Fruit fly (Drosophila melanogaster) whole organism, prepupa: ENCODE data around the gene CG10958.
A peak's percentile ranks its signal among the peaks of the same experiment; 100 is the strongest.

Source experiments
- Blimp-1 ChIP-seq: fragments of 200-800 bp; sonication (Bioruptor generic); optimal IDR thresholded peaks from 3 replicates; lab custom pipeline; 2017; ENCODE audit warnings: missing biosample characterization, missing genetic modification characterization, mild to moderate bottlenecking, moderate library complexity, missing genetic modification reagents
- CG10631 ChIP-seq: fragments of 200-800 bp; sonication (Bioruptor generic); optimal IDR thresholded peaks from 2 replicates; lab custom pipeline; 2016; ENCODE audit warnings: missing biosample characterization, missing genetic modification characterization
- CG11294 ChIP-seq: fragments of 200-800 bp; sonication (Bioruptor generic); IDR thresholded peaks from 2 replicates; pipeline ENCODE4 v1.3.6; 2022; ENCODE audit warnings: missing biosample characterization, missing genetic modification characterization
- CG11902 ChIP-seq: fragments of 200-800 bp; sonication (Bioruptor generic); optimal IDR thresholded peaks from 3 replicates; lab custom pipeline; 2016; ENCODE audit warnings: missing biosample characterization, missing genetic modification characterization
- CG15336 ChIP-seq: fragments of 200-800 bp; sonication (Bioruptor generic); IDR thresholded peaks from 2 replicates; pipeline ENCODE4 v1.3.6; 2022; ENCODE audit warnings: missing biosample characterization, missing genetic modification characterization
- CG1621 ChIP-seq: fragments of 200-800 bp; sonication (Bioruptor generic); optimal IDR thresholded peaks from 3 replicates; lab custom pipeline; 2018; ENCODE audit warnings: missing biosample characterization, mild to moderate bottlenecking, missing genetic modification characterization
- CG3032 ChIP-seq: fragments of 200-800 bp; optimal IDR thresholded peaks from 2 replicates; lab custom pipeline; 2019; ENCODE audit warnings: missing biosample characterization, mild to moderate bottlenecking, missing genetic modification characterization, moderate library complexity
- CG31627 ChIP-seq: fragments of 200-800 bp; sonication (Bioruptor generic); optimal IDR thresholded peaks from 3 replicates; lab custom pipeline; 2016; ENCODE audit warnings: missing biosample characterization, missing genetic modification characterization
- CG32006 ChIP-seq: fragments of 200-800 bp; sonication (Bioruptor generic); optimal IDR thresholded peaks from 3 replicates; lab custom pipeline; 2017; ENCODE audit warnings: missing biosample characterization, mild to moderate bottlenecking, missing genetic modification characterization
- CG34406 ChIP-seq: fragments of 200-800 bp; sonication (Bioruptor generic); optimal IDR thresholded peaks from 3 replicates; lab custom pipeline; 2016; ENCODE audit warnings: missing biosample characterization, missing genetic modification characterization
- CG6163 ChIP-seq: fragments of 200-800 bp; sonication (Bioruptor generic); IDR thresholded peaks from 3 replicates; pipeline ENCODE4 v1.3.6; 2022; ENCODE audit warnings: missing biosample characterization, missing genetic modification characterization
- CG6792 ChIP-seq: fragments of 200-800 bp; sonication (Bioruptor generic); optimal IDR thresholded peaks from 3 replicates; lab custom pipeline; 2016; ENCODE audit warnings: missing biosample characterization, missing genetic modification characterization
- CG6854 ChIP-seq: fragments of 200-800 bp; sonication (Bioruptor generic); optimal IDR thresholded peaks from 2 replicates; lab custom pipeline; 2017; ENCODE audit warnings: missing biosample characterization, mild to moderate bottlenecking, missing genetic modification characterization
- CG8119 ChIP-seq: fragments of 200-800 bp; sonication (Bioruptor generic); IDR thresholded peaks from 3 replicates; pipeline ENCODE4 v1.3.6; 2022; ENCODE audit warnings: missing biosample characterization, missing genetic modification characterization
- CG8319 ChIP-seq: fragments of 200-800 bp; sonication (Bioruptor generic); optimal IDR thresholded peaks from 3 replicates; lab custom pipeline; 2016; ENCODE audit warnings: missing biosample characterization, missing genetic modification characterization
- CG9139 ChIP-seq: fragments of 200-800 bp; sonication (Bioruptor generic); optimal IDR thresholded peaks from 3 replicates; lab custom pipeline; 2017; ENCODE audit warnings: missing biosample characterization, mild to moderate bottlenecking, missing genetic modification characterization
- Eip75B ChIP-seq: fragments of 200-800 bp; sonication (Bioruptor generic); optimal IDR thresholded peaks from 3 replicates; lab custom pipeline; 2016; ENCODE audit warnings: missing biosample characterization, missing genetic modification characterization
- Eip78C ChIP-seq: fragments of 200-800 bp; sonication (Bioruptor generic); peaks from one replicate; lab custom pipeline; 2016; ENCODE audit warnings: missing biosample characterization, missing genetic modification characterization
- Eip93F ChIP-seq: fragments of 200-800 bp; sonication (Bioruptor generic); optimal IDR thresholded peaks from 2 replicates; lab custom pipeline; 2016; ENCODE audit warnings: missing biosample characterization, mild to moderate bottlenecking, missing genetic modification characterization
- Ets21C ChIP-seq: fragments of 200-800 bp; sonication (Bioruptor generic); optimal IDR thresholded peaks from 3 replicates; lab custom pipeline; 2016; ENCODE audit warnings: missing biosample characterization, missing genetic modification characterization
- Ets96B ChIP-seq: fragments of 200-800 bp; optimal IDR thresholded peaks from 2 replicates; lab custom pipeline; 2019; ENCODE audit warnings: missing biosample characterization, mild to moderate bottlenecking, missing genetic modification characterization, moderate library complexity
- Gug ChIP-seq: fragments of 200-800 bp; sonication (Bioruptor generic); IDR thresholded peaks from 2 replicates; pipeline ENCODE4 v1.3.6; 2022; ENCODE audit warnings: missing biosample characterization, missing genetic modification characterization
- Hr39 ChIP-seq: fragments of 200-800 bp; sonication (Bioruptor generic); optimal IDR thresholded peaks from 2 replicates; lab custom pipeline; 2016; ENCODE audit warnings: missing biosample characterization, missing genetic modification characterization
- Lpt ChIP-seq: fragments of 200-800 bp; sonication (Bioruptor generic); optimal IDR thresholded peaks from 3 replicates; lab custom pipeline; 2016; ENCODE audit warnings: missing biosample characterization, missing genetic modification characterization
- Met ChIP-seq: fragments of 200-800 bp; sonication (Bioruptor generic); optimal IDR thresholded peaks from 3 replicates; lab custom pipeline; 2016; ENCODE audit warnings: missing biosample characterization, missing genetic modification characterization
- OdsH ChIP-seq: fragments of 200-800 bp; sonication (Bioruptor generic); optimal IDR thresholded peaks from 3 replicates; lab custom pipeline; 2016; ENCODE audit warnings: missing biosample characterization, missing genetic modification characterization
- Sox14 ChIP-seq: fragments of 200-800 bp; sonication (Bioruptor generic); optimal IDR thresholded peaks from 3 replicates; lab custom pipeline; 2016; ENCODE audit warnings: missing biosample characterization, missing genetic modification characterization
- Sox15 ChIP-seq: fragments of 200-800 bp; sonication (Bioruptor generic); optimal IDR thresholded peaks from 3 replicates; lab custom pipeline; 2016; ENCODE audit warnings: missing biosample characterization, missing genetic modification characterization
- achi ChIP-seq: fragments of 200-800 bp; sonication (Bioruptor generic); optimal IDR thresholded peaks from 3 replicates; lab custom pipeline; 2016; ENCODE audit warnings: missing biosample characterization, missing genetic modification characterization
- acj6 ChIP-seq: fragments of 200-800 bp; sonication (Bioruptor generic); optimal IDR thresholded peaks from 3 replicates; lab custom pipeline; 2016; ENCODE audit warnings: missing biosample characterization, missing genetic modification characterization
- cyc ChIP-seq: fragments of 200-800 bp; sonication (Bioruptor generic); optimal IDR thresholded peaks from 3 replicates; lab custom pipeline; 2016; ENCODE audit warnings: missing biosample characterization, missing genetic modification characterization
- dac ChIP-seq: fragments of 200-800 bp; sonication (Bioruptor generic); optimal IDR thresholded peaks from 2 replicates; lab custom pipeline; 2017; ENCODE audit warnings: missing biosample characterization, mild to moderate bottlenecking, missing genetic modification characterization
- dsx ChIP-seq: fragments of 200-800 bp; optimal IDR thresholded peaks from 3 replicates; lab custom pipeline; 2019; ENCODE audit warnings: missing biosample characterization, mild to moderate bottlenecking, missing genetic modification characterization, moderate library complexity; ENCODE audit not compliant: poor library complexity, severe bottlenecking
- eg ChIP-seq: fragments of 200-800 bp; sonication (Bioruptor generic); IDR thresholded peaks from 3 replicates; pipeline ENCODE4 v1.3.6; 2022; ENCODE audit warnings: missing biosample characterization, missing genetic modification characterization
- esn ChIP-seq: fragments of 200-800 bp; sonication (Bioruptor generic); optimal IDR thresholded peaks from 2 replicates; lab custom pipeline; 2016; ENCODE audit warnings: missing biosample characterization, mild to moderate bottlenecking, missing genetic modification characterization, moderate library complexity
- fd59A ChIP-seq: fragments of 200-800 bp; sonication (Bioruptor generic); optimal IDR thresholded peaks from 2 replicates; lab custom pipeline; 2017; ENCODE audit warnings: missing biosample characterization, mild to moderate bottlenecking, missing genetic modification characterization, missing genetic modification reagents
- fd85E ChIP-seq: fragments of 200-800 bp; sonication (Bioruptor generic); optimal IDR thresholded peaks from 3 replicates; lab custom pipeline; 2016; ENCODE audit warnings: missing biosample characterization, missing genetic modification characterization
- fkh ChIP-seq: fragments of 200-800 bp; sonication (Bioruptor generic); optimal IDR thresholded peaks from 3 replicates; lab custom pipeline; 2017; ENCODE audit warnings: missing biosample characterization, mild to moderate bottlenecking, missing genetic modification characterization, moderate library complexity
- lz ChIP-seq: fragments of 200-800 bp; sonication (Bioruptor generic); optimal IDR thresholded peaks from 3 replicates; lab custom pipeline; 2016; ENCODE audit warnings: missing biosample characterization, missing genetic modification characterization
- pdm3 ChIP-seq: fragments of 200-800 bp; sonication (Bioruptor generic); optimal IDR thresholded peaks from 3 replicates; lab custom pipeline; 2016; ENCODE audit warnings: missing biosample characterization, missing genetic modification characterization
- salr ChIP-seq, 2 experiments: fragments of 200-800 bp; sonication (Bioruptor generic); optimal IDR thresholded peaks; 3 replicates each; lab custom pipeline; 2016 to 2018; ENCODE audit warnings: missing biosample characterization in 2 of 2, missing genetic modification characterization in 2 of 2, mild to moderate bottlenecking in 1 of 2
- spab ChIP-seq: fragments of 200-800 bp; sonication (Bioruptor generic); optimal IDR thresholded peaks from 2 replicates; lab custom pipeline; 2017; ENCODE audit warnings: missing biosample characterization, mild to moderate bottlenecking, missing genetic modification characterization, missing genetic modification reagents
- ss ChIP-seq, 2 experiments: fragments of 200-800 bp; sonication (Bioruptor generic); optimal IDR thresholded peaks; 2 replicates in 1 of 2; 3 replicates in 1 of 2; lab custom pipeline; 2017 to 2018; ENCODE audit warnings: mild to moderate bottlenecking in 2 of 2, missing biosample characterization in 2 of 2, missing genetic modification characterization in 2 of 2, moderate library complexity in 1 of 2
- topi ChIP-seq: fragments of 200-800 bp; sonication (Bioruptor generic); optimal IDR thresholded peaks from 3 replicates; lab custom pipeline; 2016; ENCODE audit warnings: missing biosample characterization, missing genetic modification characterization

Gene CG10958

dm6 chrX:8148556-8148955 lies 16.5 kb downstream of the CG10958 start, which contains the start of gene CG10959:
TSS of gene CG10959 (plus strand) at chrX:8148783.
- no peak for TF ChIP-seq acj6
- TF ChIP-seq Ets96B (tag; lab: Kevin White, UChicago) = no peak
- TF ChIP-seq fkh = no peak
- no peak for TF ChIP-seq topi (GFP tag; lab: Kevin White, UChicago)
- TF ChIP-seq Eip78C (GFP tag; lab: Kevin White, UChicago) = peak; percentile 32
- no peak for TF ChIP-seq salr (GFP tag; optimal IDR thresholded peaks at IDR 0.05; lab: Kevin White, UChicago)
- TF ChIP-seq Eip75B (GFP tag; lab: Kevin White, UChicago) = no peak

dm6 chrX:8152077-8152476 lies 20.0 kb downstream of the CG10958 start, which contains the start of gene Gbeta5:
TSS of gene Gbeta5 (minus strand) at chrX:8152275.
- TF ChIP-seq achi (no peak), dsx (GFP tag; lab: Kevin White, UChicago) (no peak), Blimp-1 (no peak), fkh (no peak), Sox15 (no peak), CG34406 (GFP tag; lab: Kevin White, UChicago) (no peak)

dm6 chrX:8152718-8153117 lies 20.6 kb downstream of the CG10958 start, which contains the start of gene CG18262:
TSS of gene CG18262 (plus strand) at chrX:8152948.
- TF ChIP-seq Eip78C (GFP tag; lab: Kevin White, UChicago) (peak; percentile 70), CG15336 (peak; percentile 28; the same call in 1 of the 2 replicates), Met (GFP tag; lab: Kevin White, UChicago) (no peak), esn (GFP tag; lab: Kevin White, UChicago) (peak; percentile 19)
- TF ChIP-seq, all 60 proteins: peak for 3

dm6 chrX:8157294-8157693 lies 25.2 kb downstream of the CG10958 start, which contains the start of the genes Traf6 and GIIIspla2:
TSS of gene Traf6 (minus strand) at chrX:8157386.
TSS of gene GIIIspla2 (plus strand) at chrX:8157628.
- TF ChIP-seq Lpt (GFP tag; lab: Kevin White, UChicago) = peak; percentile 12
- TF ChIP-seq CG11902 (GFP tag; lab: Kevin White, UChicago) = peak; percentile 54
- TF ChIP-seq fkh = no peak
- peak; percentile 29 for TF ChIP-seq CG6854
- TF ChIP-seq Gug (GFP tag; lab: Robert Waterston, UW) = peak; percentile 75
- TF ChIP-seq fd59A (GFP tag; lab: Kevin White, UChicago) = peak; percentile 64
- no peak for TF ChIP-seq fd85E (GFP tag; lab: Kevin White, UChicago)
- peak; percentile 80 for TF ChIP-seq CG3032 (tag; lab: Kevin White, UChicago)
- TF ChIP-seq achi = peak; percentile 69
- TF ChIP-seq Sox14 (GFP tag; lab: Kevin White, UChicago) = peak; percentile 87
- TF ChIP-seq OdsH (GFP tag; lab: Kevin White, UChicago) = no peak
- TF ChIP-seq cyc (GFP tag; lab: Kevin White, UChicago) = peak; percentile 66
- TF ChIP-seq CG6792 = peak; percentile 42
- TF ChIP-seq Sox15 = peak; percentile 39
- TF ChIP-seq Eip75B (GFP tag; lab: Kevin White, UChicago) = peak; percentile 79
- TF ChIP-seq CG8119 = peak; percentile 63
- no peak for TF ChIP-seq Eip93F (GFP tag; lab: Kevin White, UChicago)
- TF ChIP-seq CG10631 (GFP tag; lab: Kevin White, UChicago) = peak; percentile 81
- peak; percentile 80 for TF ChIP-seq CG15336
- peak; percentile 80 for TF ChIP-seq CG31627 (GFP tag; lab: Kevin White, UChicago)
- peak; percentile 75 for TF ChIP-seq Hr39 (GFP tag; lab: Kevin White, UChicago)
- TF ChIP-seq lz = peak; percentile 85
- TF ChIP-seq Eip78C (GFP tag; lab: Kevin White, UChicago) = peak; percentile 83
- TF ChIP-seq dac (GFP tag; lab: Kevin White, UChicago) = peak; percentile 74
- peak; percentile 78 for TF ChIP-seq Met (GFP tag; lab: Kevin White, UChicago)
- no peak for TF ChIP-seq ss (GFP tag; optimal IDR thresholded peaks at IDR 0.05; lab: Kevin White, UChicago)
- TF ChIP-seq CG8319 = peak; percentile 33
- TF ChIP-seq pdm3 (GFP tag; lab: Kevin White, UChicago) = peak; percentile 80
- TF ChIP-seq CG34406 (GFP tag; lab: Kevin White, UChicago) = no peak
- TF ChIP-seq CG32006 (GFP tag; lab: Kevin White, UChicago) = no peak
- no peak for TF ChIP-seq spab (GFP tag; lab: Kevin White, UChicago)
- TF ChIP-seq eg (GFP tag; lab: Robert Waterston, UW) = peak; percentile 83
- TF ChIP-seq acj6 = peak; percentile 63
- TF ChIP-seq esn (GFP tag; lab: Kevin White, UChicago) = peak; percentile 83
- peak; percentile 62 for TF ChIP-seq Ets21C (GFP tag; lab: Kevin White, UChicago)
- peak; percentile 68 for TF ChIP-seq CG1621 (tag; lab: Kevin White, UChicago)
- peak; percentile 64; the same call in 1 of the 2 replicates for TF ChIP-seq CG11294 (GFP tag; lab: Robert Waterston, UW)
- TF ChIP-seq CG6163 (GFP tag; lab: Robert Waterston, UW) = peak; percentile 86; the same call in 2 of the 3 replicates
- no peak for TF ChIP-seq CG9139
